Fruit fly (Drosophila melanogaster) whole organism, wandering third instar larva: ENCODE results near the gene CG2260.

Experiments used
- Dfd ChIP-seq: fragments of >200 bp; optimal IDR thresholded peaks from 2 replicates; lab custom pipeline; 2017; ENCODE audit warnings: missing biosample characterization, missing genetic modification characterization
- HLH106 ChIP-seq: fragments of 200-800 bp; optimal IDR thresholded peaks from 3 replicates; lab custom pipeline; 2019; ENCODE audit warnings: missing biosample characterization, mild to moderate bottlenecking, missing genetic modification characterization, moderate library complexity
- Hr83 ChIP-seq: fragments of 200-300 bp; sonication (Bioruptor generic); optimal IDR thresholded peaks from 2 replicates; lab custom pipeline; 2016; ENCODE audit warnings: missing biosample characterization, mild to moderate bottlenecking, missing genetic modification characterization, moderate library complexity; ENCODE audit not compliant: poor library complexity, severe bottlenecking
- dsf ChIP-seq: sonication (Bioruptor generic); optimal IDR thresholded peaks from 2 replicates; lab custom pipeline; 2016; ENCODE audit warnings: missing biosample characterization, missing genetic modification characterization, borderline replicate concordance
- lola ChIP-seq: fragments of >200 bp; optimal IDR thresholded peaks from 2 replicates; lab custom pipeline; 2017; ENCODE audit warnings: missing biosample characterization, missing genetic modification characterization
- pan ChIP-seq: fragments of >200 bp; optimal IDR thresholded peaks from 2 replicates; lab custom pipeline; 2017
- rgr ChIP-seq: fragments of 200-800 bp; sonication (Bioruptor generic); optimal IDR thresholded peaks from 3 replicates; lab custom pipeline; 2016; ENCODE audit warnings: missing biosample characterization, mild to moderate bottlenecking, missing genetic modification characterization
- sv ChIP-seq: fragments of 200-800 bp; sonication (Bioruptor generic); optimal IDR thresholded peaks from 3 replicates; lab custom pipeline; 2016; ENCODE audit warnings: missing biosample characterization, missing genetic modification characterization

- no peak for TF ChIP-seq pan (lab: Kevin White, UChicago)
- no peak for TF ChIP-seq dsf
- no peak for TF ChIP-seq Hr83 (GFP tag; lab: Kevin White, UChicago)
- no peak for TF ChIP-seq sv (GFP tag; lab: Kevin White, UChicago)
- TF ChIP-seq HLH106 (tag; lab: Kevin White, UChicago), result no peak
- no peak for TF ChIP-seq lola (GFP tag; lab: Kevin White, UChicago)
- TF ChIP-seq Dfd (GFP tag; lab: Kevin White, UChicago), result no peak
- no peak for TF ChIP-seq rgr (GFP tag; lab: Kevin White, UChicago)
Observed at dm6 chrX:8170166-8170565, 49.2 kb upstream of the CG2260 start, which contains the start of gene CG2278.
